Fruit fly (Drosophila melanogaster) whole organism, embryonic: ENCODE results near the gene CG7065.
A peak's percentile ranks its signal among the peaks of the same experiment; 100 is the strongest.

Source experiments
- Atf3 ChIP-seq: fragments of 200-800 bp; sonication (Bioruptor generic); optimal IDR thresholded peaks from 3 replicates; lab custom pipeline; 2016; ENCODE audit warnings: missing biosample characterization, missing genetic modification characterization
- CG10274 ChIP-seq: fragments of 200-800 bp; sonication (Bioruptor generic); optimal IDR thresholded peaks from 3 replicates; lab custom pipeline; 2017; ENCODE audit warnings: missing biosample characterization, mild to moderate bottlenecking, missing genetic modification characterization
- CG10366 ChIP-seq: fragments of 200-800 bp; sonication (Bioruptor generic); IDR thresholded peaks from 2 replicates; pipeline ENCODE4 v1.3.6; 2022; ENCODE audit warnings: missing biosample characterization, missing genetic modification characterization
- CG11398 ChIP-seq: fragments of 200-800 bp; sonication (Bioruptor generic); optimal IDR thresholded peaks from 2 replicates; lab custom pipeline; 2016; ENCODE audit warnings: missing biosample characterization, missing genetic modification characterization
- CG12155 ChIP-seq: fragments of 200-800 bp; sonication (Bioruptor generic); optimal IDR thresholded peaks from 3 replicates; lab custom pipeline; 2016; ENCODE audit warnings: missing biosample characterization, missing genetic modification characterization
- CG13123 ChIP-seq: fragments of 200-800 bp; sonication (Bioruptor generic); optimal IDR thresholded peaks from 2 replicates; lab custom pipeline; 2016; ENCODE audit warnings: missing biosample characterization, missing genetic modification characterization
- CG13424 ChIP-seq: fragments of 200-800 bp; sonication (Bioruptor generic); optimal IDR thresholded peaks from 2 replicates; lab custom pipeline; 2019; ENCODE audit warnings: missing biosample characterization, mild to moderate bottlenecking, missing genetic modification characterization, moderate library complexity
- CG13624 ChIP-seq: fragments of 200-800 bp; sonication (Bioruptor generic); optimal IDR thresholded peaks from 2 replicates; lab custom pipeline; 2016; ENCODE audit warnings: missing biosample characterization, missing genetic modification characterization
- CG14050 ChIP-seq: fragments of 200-800 bp; sonication (Bioruptor generic); IDR thresholded peaks from 3 replicates; pipeline ENCODE4 v1.3.6; 2022; ENCODE audit warnings: missing biosample characterization, missing genetic modification characterization
- CG15479 ChIP-seq: fragments of 200-800 bp; sonication (Bioruptor generic); optimal IDR thresholded peaks from 3 replicates; lab custom pipeline; 2019; ENCODE audit warnings: missing biosample characterization, mild to moderate bottlenecking, missing genetic modification characterization, moderate library complexity
- CG1603 ChIP-seq: fragments of 200-800 bp; sonication (Bioruptor generic); optimal IDR thresholded peaks from 2 replicates; lab custom pipeline; 2019; ENCODE audit warnings: missing biosample characterization, mild to moderate bottlenecking, missing genetic modification characterization, moderate library complexity
- CG16779 ChIP-seq: fragments of 200-800 bp; sonication (Bioruptor generic); IDR thresholded peaks from 2 replicates; pipeline ENCODE4 v1.3.6; 2022; ENCODE audit warnings: missing biosample characterization, missing genetic modification characterization
- CG17385 ChIP-seq: fragments of 200-800 bp; sonication (Bioruptor generic); optimal IDR thresholded peaks from 3 replicates; lab custom pipeline; 2018; ENCODE audit warnings: missing biosample characterization, mild to moderate bottlenecking, missing genetic modification characterization
- CG31388 ChIP-seq: fragments of 200-800 bp; sonication (Bioruptor generic); optimal IDR thresholded peaks from 2 replicates; lab custom pipeline; 2016; ENCODE audit warnings: missing biosample characterization, missing genetic modification characterization
- CG32767 ChIP-seq: fragments of 200-800 bp; sonication (Bioruptor generic); IDR thresholded peaks from 2 replicates; pipeline ENCODE4 v1.3.6; 2022; ENCODE audit warnings: missing biosample characterization, missing genetic modification characterization
- CG4360 ChIP-seq: fragments of 200-800 bp; sonication (Bioruptor generic); IDR thresholded peaks from 2 replicates; pipeline ENCODE4 v1.3.6; 2022; ENCODE audit warnings: missing biosample characterization, missing genetic modification characterization
- CG6765 ChIP-seq: fragments of 200-800 bp; sonication (Bioruptor generic); optimal IDR thresholded peaks from 3 replicates; lab custom pipeline; 2017; ENCODE audit warnings: missing biosample characterization, mild to moderate bottlenecking, missing genetic modification characterization
- CG7372 ChIP-seq: fragments of 200-800 bp; sonication (Bioruptor generic); IDR thresholded peaks from 2 replicates; pipeline ENCODE4 v1.3.6; 2022; ENCODE audit warnings: missing biosample characterization, missing genetic modification characterization
- Chrac-16 ChIP-seq: fragments of 200-800 bp; sonication (Bioruptor generic); optimal IDR thresholded peaks from 3 replicates; lab custom pipeline; 2016; ENCODE audit warnings: missing biosample characterization, missing genetic modification characterization
- Doc2 ChIP-seq: fragments of 200-800 bp; sonication (Bioruptor generic); IDR thresholded peaks from 2 replicates; pipeline ENCODE4 v1.3.6; 2022; ENCODE audit warnings: missing biosample characterization, missing genetic modification characterization
- Dp ChIP-seq: fragments of 200-800 bp; sonication (Bioruptor generic); optimal IDR thresholded peaks from 2 replicates; lab custom pipeline; 2018; ENCODE audit warnings: missing biosample characterization, mild to moderate bottlenecking, missing genetic modification characterization, moderate library complexity
- E2f2 ChIP-seq: fragments of 200-800 bp; sonication (Bioruptor generic); IDR thresholded peaks from 2 replicates; pipeline ENCODE4 v1.3.6; 2022; ENCODE audit warnings: missing biosample characterization, missing genetic modification characterization
- Ets65A ChIP-seq: fragments of 200-800 bp; sonication (Bioruptor generic); peaks from one replicate; lab custom pipeline; 2016; ENCODE audit warnings: missing biosample characterization, missing genetic modification characterization
- HmgZ ChIP-seq: fragments of 200-800 bp; sonication (Bioruptor generic); optimal IDR thresholded peaks from 2 replicates; lab custom pipeline; 2018; ENCODE audit warnings: missing biosample characterization, mild to moderate bottlenecking, missing genetic modification characterization
- Hmr ChIP-seq: fragments of 200-800 bp; sonication (Bioruptor generic); optimal IDR thresholded peaks from 3 replicates; lab custom pipeline; 2017; ENCODE audit warnings: mild to moderate bottlenecking, missing biosample characterization, missing genetic modification reagents, missing genetic modification characterization
- Med ChIP-seq: fragments of 200-800 bp; sonication (Bioruptor generic); peaks from one replicate; lab custom pipeline; 2016; ENCODE audit warnings: missing biosample characterization, missing genetic modification characterization, mild to moderate bottlenecking, inconsistent platforms, moderate library complexity
- Meics ChIP-seq: fragments of 200-800 bp; sonication (Bioruptor generic); optimal IDR thresholded peaks from 2 replicates; lab custom pipeline; 2017; ENCODE audit warnings: missing biosample characterization, mild to moderate bottlenecking, missing genetic modification characterization
- NFAT ChIP-seq: fragments of 200-800 bp; sonication (Bioruptor generic); IDR thresholded peaks from 2 replicates; pipeline ENCODE4 v1.3.6; 2022; ENCODE audit warnings: missing biosample characterization, missing genetic modification characterization
- Pdp1 ChIP-seq, 2 experiments: fragments of 200-800 bp; sonication (Bioruptor generic); optimal IDR thresholded peaks; 3 replicates each; lab custom pipeline; 2016; ENCODE audit warnings: missing biosample characterization in 2 of 2, missing genetic modification characterization in 2 of 2, mild to moderate bottlenecking in 1 of 2, moderate library complexity in 1 of 2
- Ptx1 ChIP-seq: fragments of 200-800 bp; sonication (Bioruptor generic); IDR thresholded peaks from 2 replicates; pipeline ENCODE4 v1.3.6; 2022; ENCODE audit warnings: missing biosample characterization, missing genetic modification characterization
- Rfx ChIP-seq: fragments of 200-800 bp; sonication (Bioruptor generic); IDR thresholded peaks from 2 replicates; pipeline ENCODE4 v1.3.6; 2022; ENCODE audit warnings: missing biosample characterization, missing genetic modification characterization
- Rx ChIP-seq: fragments of 200-800 bp; sonication (Bioruptor generic); IDR thresholded peaks from 2 replicates; pipeline ENCODE4 v1.3.6; 2022; ENCODE audit warnings: missing biosample characterization, missing genetic modification characterization
- Side ChIP-seq: fragments of 200-800 bp; sonication (Bioruptor generic); optimal IDR thresholded peaks from 2 replicates; lab custom pipeline; 2016; ENCODE audit warnings: missing biosample characterization, missing genetic modification characterization
- Usf ChIP-seq: fragments of 200-800 bp; sonication (Bioruptor generic); optimal IDR thresholded peaks from 2 replicates; lab custom pipeline; 2017; ENCODE audit warnings: missing genotype, missing biosample characterization, missing genetic modification characterization
- ac ChIP-seq: fragments of 200-800 bp; sonication (Bioruptor generic); optimal IDR thresholded peaks from 3 replicates; lab custom pipeline; 2017; ENCODE audit warnings: missing biosample characterization, mild to moderate bottlenecking, missing genetic modification characterization
- crc ChIP-seq: fragments of 200-800 bp; sonication (Bioruptor generic); optimal IDR thresholded peaks from 2 replicates; lab custom pipeline; 2016; ENCODE audit warnings: missing biosample characterization, missing genetic modification characterization
- ems ChIP-seq: fragments of 200-800 bp; sonication (Bioruptor generic); optimal IDR thresholded peaks from 3 replicates; lab custom pipeline; 2016; ENCODE audit warnings: missing biosample characterization, missing genetic modification characterization
- esg ChIP-seq: fragments of 200-800 bp; sonication (Bioruptor generic); conservative IDR thresholded peaks from 2 replicates; pipeline ENCODE4 v1.3.6; 2022; ENCODE audit warnings: missing biosample characterization, missing genetic modification characterization
- fd102C ChIP-seq: fragments of 200-800 bp; sonication (Bioruptor generic); optimal IDR thresholded peaks from 2 replicates; lab custom pipeline; 2018; ENCODE audit warnings: missing biosample characterization, mild to moderate bottlenecking, missing genetic modification characterization, moderate library complexity
- gcm2 ChIP-seq: fragments of 200-800 bp; sonication (Bioruptor generic); optimal IDR thresholded peaks from 2 replicates; lab custom pipeline; 2016; ENCODE audit warnings: missing biosample characterization, missing genetic modification characterization
- gro ChIP-seq: fragments of 200-800 bp; sonication (Bioruptor generic); optimal IDR thresholded peaks from 2 replicates; lab custom pipeline; 2016; ENCODE audit warnings: missing biosample characterization, missing genetic modification characterization
- jing ChIP-seq: fragments of 200-800 bp; sonication (Bioruptor generic); optimal IDR thresholded peaks from 2 replicates; lab custom pipeline; 2018; ENCODE audit warnings: missing biosample characterization, mild to moderate bottlenecking, missing genetic modification characterization
- jumu ChIP-seq: fragments of 200-800 bp; sonication (Bioruptor generic); optimal IDR thresholded peaks from 3 replicates; lab custom pipeline; 2016; ENCODE audit warnings: missing biosample characterization, missing genetic modification characterization
- lbe ChIP-seq: fragments of 200-800 bp; sonication (Bioruptor generic); optimal IDR thresholded peaks from 2 replicates; lab custom pipeline; 2016; ENCODE audit warnings: missing biosample characterization, mild to moderate bottlenecking, missing genetic modification characterization
- lilli ChIP-seq: fragments of 200-800 bp; sonication (Bioruptor generic); optimal IDR thresholded peaks from 3 replicates; lab custom pipeline; 2016; ENCODE audit warnings: missing biosample characterization, missing genetic modification characterization
- maf-S ChIP-seq: fragments of 200-800 bp; sonication (Bioruptor generic); optimal IDR thresholded peaks from 2 replicates; lab custom pipeline; 2016; ENCODE audit warnings: missing biosample characterization, missing genetic modification characterization
- mam ChIP-seq: fragments of 200-800 bp; sonication (Bioruptor generic); optimal IDR thresholded peaks from 3 replicates; lab custom pipeline; 2016; ENCODE audit warnings: missing biosample characterization, missing genetic modification characterization
- pum ChIP-seq: fragments of 200-800 bp; sonication (Bioruptor generic); optimal IDR thresholded peaks from 2 replicates; lab custom pipeline; 2016; ENCODE audit warnings: missing biosample characterization, missing genetic modification characterization
- row ChIP-seq: fragments of 200-800 bp; sonication (Bioruptor generic); IDR thresholded peaks from 3 replicates; pipeline ENCODE4 v1.3.6; 2022; ENCODE audit warnings: missing biosample characterization, missing genetic modification characterization
- ssp ChIP-seq: fragments of 200-800 bp; sonication (Bioruptor generic); IDR thresholded peaks from 2 replicates; pipeline ENCODE4 v1.3.6; 2022; ENCODE audit warnings: missing biosample characterization, missing genetic modification characterization
- stwl ChIP-seq: fragments of 200-800 bp; sonication (Bioruptor generic); optimal IDR thresholded peaks from 3 replicates; lab custom pipeline; 2018; ENCODE audit warnings: missing biosample characterization, mild to moderate bottlenecking, missing genetic modification characterization, moderate library complexity
- tgo ChIP-seq: fragments of 200-800 bp; sonication (Bioruptor generic); IDR thresholded peaks from 3 replicates; pipeline ENCODE4 v1.3.6; 2022; ENCODE audit warnings: missing biosample characterization, missing genetic modification characterization

CG7065 gene

dm6 chrX:9193604-9194003, 51.3 kb downstream of the CG7065 start, which contains the start of gene CG12106 (continued):
- TF ChIP-seq CG31388 (GFP tag; lab: Kevin White, UChicago): no peak
- no peak for TF ChIP-seq stwl (tag; lab: Kevin White, UChicago)
- peak; percentile 35; the same call in 1 of the 2 replicates for TF ChIP-seq E2f2 (GFP tag; lab: Robert Waterston, UW)
- no peak; the same call in none of the 2 replicates for TF ChIP-seq Ptx1
- TF ChIP-seq CG15479 (GFP tag; lab: Kevin White, UChicago): peak; percentile 29
- 0 out of 2 replicates have a peak, but pooled peaks have one; percentile 37 for TF ChIP-seq Rx (GFP tag; lab: Robert Waterston, UW)
- peak; percentile 59 for TF ChIP-seq mam (GFP tag; lab: Kevin White, UChicago)
- no peak for TF ChIP-seq fd102C (GFP tag; lab: Kevin White, UChicago)
- peak; percentile 44 for TF ChIP-seq Chrac-16
- TF ChIP-seq Ets65A: peak; percentile 37
- TF ChIP-seq Dp (GFP tag; lab: Kevin White, UChicago): peak; percentile 24
- TF ChIP-seq CG7372 (GFP tag; lab: Robert Waterston, UW): peak; percentile 53; the same call in 1 of the 2 replicates
- TF ChIP-seq Atf3 (GFP tag; lab: Kevin White, UChicago): no peak
- TF ChIP-seq CG12155: peak; percentile 32
- TF ChIP-seq tgo (GFP tag; lab: Robert Waterston, UW): peak; percentile 62; the same call in 2 of the 3 replicates
- no peak for TF ChIP-seq ssp
- peak; percentile 67 for TF ChIP-seq CG13424
- no peak for TF ChIP-seq maf-S (GFP tag; lab: Kevin White, UChicago)
- peak; percentile 62; the same call in 1 of the 2 replicates for TF ChIP-seq CG4360
- TF ChIP-seq CG32767 (GFP tag; lab: Robert Waterston, UW): no peak
- peak; percentile 72 for TF ChIP-seq lilli (GFP tag; lab: Kevin White, UChicago)
- TF ChIP-seq pum (GFP tag; lab: Kevin White, UChicago): peak; percentile 46
- TF ChIP-seq gcm2 (GFP tag; lab: Kevin White, UChicago): no peak
- TF ChIP-seq CG14050 (GFP tag; lab: Robert Waterston, UW): peak; percentile 32; the same call in 1 of the 3 replicates
- TF ChIP-seq jumu (GFP tag; lab: Kevin White, UChicago): peak; percentile 11
- peak; percentile 92 for TF ChIP-seq row (GFP tag; lab: Robert Waterston, UW)
- no peak for TF ChIP-seq Usf
- TF ChIP-seq jing (GFP tag; lab: Kevin White, UChicago): peak; percentile 14
- no peak for TF ChIP-seq Hmr (GFP tag; lab: Kevin White, UChicago)
- peak; percentile 33 for TF ChIP-seq gro (GFP tag; lab: Kevin White, UChicago)
- peak; percentile 36; the same call in 1 of the 2 replicates for TF ChIP-seq CG10366 (GFP tag; lab: Robert Waterston, UW)
- no peak for TF ChIP-seq Side (GFP tag; lab: Kevin White, UChicago)
- TF ChIP-seq Med (GFP tag; lab: Kevin White, UChicago): peak; percentile 87
- TF ChIP-seq CG11398: no peak
- peak; percentile 8 for TF ChIP-seq ems (GFP tag; lab: Kevin White, UChicago)
- TF ChIP-seq CG13123 (GFP tag; lab: Kevin White, UChicago): peak; percentile 20
- TF ChIP-seq esg (GFP tag; lab: Robert Waterston, UW): peak; percentile 57; the same call in 1 of the 2 replicates
- no peak for TF ChIP-seq NFAT (GFP tag; lab: Robert Waterston, UW)
- TF ChIP-seq CG17385 (GFP tag; lab: Kevin White, UChicago): peak; percentile 50
- TF ChIP-seq Doc2: no peak
- peak in 1 of 2 experiments; percentile 20 for TF ChIP-seq Pdp1 (GFP tag; optimal IDR thresholded peaks at IDR 0.05; lab: Kevin White, UChicago)
- TF ChIP-seq CG16779: no peak
- TF ChIP-seq ac (GFP tag; lab: Kevin White, UChicago): no peak
- TF ChIP-seq CG10274 (GFP tag; lab: Kevin White, UChicago): peak; percentile 36
- no peak for TF ChIP-seq CG6765
- TF ChIP-seq CG1603 (tag; lab: Kevin White, UChicago): peak; percentile 67
- TF ChIP-seq HmgZ: peak; percentile 3
- TF ChIP-seq Meics (GFP tag; lab: Kevin White, UChicago): peak; percentile 46
- TF ChIP-seq CG13624: peak; percentile 6
- TF ChIP-seq lbe: peak; percentile 12
- TF ChIP-seq crc (GFP tag; lab: Kevin White, UChicago): peak; percentile 14
- peak; percentile 69 for TF ChIP-seq Rfx (GFP tag; lab: Robert Waterston, UW)
